Fruit fly (Drosophila melanogaster) whole organism, embryonic: ENCODE data around the gene CG10948.

Experiments
- Atf6 ChIP-seq: fragments of 200-800 bp; sonication (Bioruptor generic); IDR thresholded peaks from 2 replicates; pipeline ENCODE4 v1.3.6; 2022; ENCODE audit warnings: missing biosample characterization, missing genetic modification characterization
- Bgb ChIP-seq: fragments of 200-800 bp; sonication (Bioruptor generic); IDR thresholded peaks from 2 replicates; pipeline ENCODE4 v1.3.6; 2022; ENCODE audit warnings: missing biosample characterization, missing genetic modification characterization; ENCODE audit not compliant: partially characterized antibody
- CG10654 ChIP-seq: fragments of 200-800 bp; sonication (Bioruptor generic); optimal IDR thresholded peaks from 2 replicates; lab custom pipeline; 2016; ENCODE audit warnings: missing biosample characterization, missing genetic modification characterization
- CG10979 ChIP-seq: fragments of 200-800 bp; sonication (Bioruptor generic); optimal IDR thresholded peaks from 2 replicates; lab custom pipeline; 2018; ENCODE audit warnings: missing biosample characterization, mild to moderate bottlenecking, missing genetic modification characterization, moderate library complexity
- CG12155 ChIP-seq: fragments of 200-800 bp; sonication (Bioruptor generic); optimal IDR thresholded peaks from 3 replicates; lab custom pipeline; 2016; ENCODE audit warnings: missing biosample characterization, missing genetic modification characterization
- CG12769 ChIP-seq: fragments of 200-800 bp; sonication (Bioruptor generic); optimal IDR thresholded peaks from 2 replicates; lab custom pipeline; 2019; ENCODE audit warnings: missing biosample characterization, mild to moderate bottlenecking, missing genetic modification characterization, moderate library complexity
- CG13775 ChIP-seq: fragments of 200-800 bp; sonication (Bioruptor generic); optimal IDR thresholded peaks from 3 replicates; lab custom pipeline; 2017; ENCODE audit warnings: missing biosample characterization, mild to moderate bottlenecking, missing genetic modification characterization
- CG13894 ChIP-seq: fragments of 200-800 bp; sonication (Bioruptor generic); optimal IDR thresholded peaks from 3 replicates; lab custom pipeline; 2018; ENCODE audit warnings: missing biosample characterization, mild to moderate bottlenecking, missing genetic modification characterization, moderate library complexity
- CG14014 ChIP-seq: fragments of 200-800 bp; sonication (Bioruptor generic); IDR thresholded peaks from 2 replicates; pipeline ENCODE4 v1.3.6; 2022; ENCODE audit warnings: missing biosample characterization, missing genetic modification characterization
- CG1529 ChIP-seq: fragments of 200-800 bp; sonication (Bioruptor generic); optimal IDR thresholded peaks from 3 replicates; lab custom pipeline; 2018; ENCODE audit warnings: missing biosample characterization, missing genetic modification characterization
- CG1647 ChIP-seq: fragments of 200-800 bp; sonication (Bioruptor generic); optimal IDR thresholded peaks from 3 replicates; lab custom pipeline; 2016; ENCODE audit warnings: missing biosample characterization, missing genetic modification characterization
- CG16813 ChIP-seq: fragments of 200-800 bp; sonication (Bioruptor generic); IDR thresholded peaks from 3 replicates; pipeline ENCODE4 v1.3.6; 2022; ENCODE audit warnings: missing biosample characterization, missing genetic modification characterization; ENCODE audit not compliant: partially characterized antibody
- CG1832 ChIP-seq: fragments of 200-800 bp; sonication (Bioruptor generic); optimal IDR thresholded peaks from 2 replicates; lab custom pipeline; 2017; ENCODE audit warnings: missing biosample characterization, mild to moderate bottlenecking, missing genetic modification characterization, inconsistent platforms
- CG2875 ChIP-seq: fragments of 200-800 bp; sonication (Bioruptor generic); optimal IDR thresholded peaks from 2 replicates; lab custom pipeline; 2017; ENCODE audit warnings: missing biosample characterization, mild to moderate bottlenecking, missing genetic modification characterization, missing genetic modification reagents
- CG31388 ChIP-seq: fragments of 200-800 bp; sonication (Bioruptor generic); optimal IDR thresholded peaks from 2 replicates; lab custom pipeline; 2016; ENCODE audit warnings: missing biosample characterization, missing genetic modification characterization
- CG42726 ChIP-seq: fragments of 200-800 bp; sonication (Bioruptor generic); IDR thresholded peaks from 2 replicates; pipeline ENCODE4 v1.3.6; 2022; ENCODE audit warnings: missing biosample characterization, missing genetic modification characterization; ENCODE audit not compliant: partially characterized antibody
- CG4707 ChIP-seq: fragments of 200-800 bp; sonication (Bioruptor generic); optimal IDR thresholded peaks from 2 replicates; lab custom pipeline; 2018; ENCODE audit warnings: missing biosample characterization, mild to moderate bottlenecking, missing genetic modification characterization, moderate library complexity
- CG6254 ChIP-seq: fragments of 200-800 bp; sonication (Bioruptor generic); optimal IDR thresholded peaks from 3 replicates; lab custom pipeline; 2017; ENCODE audit warnings: mild to moderate bottlenecking, missing biosample characterization, missing genetic modification reagents, missing genetic modification characterization
- CG6765 ChIP-seq: fragments of 200-800 bp; sonication (Bioruptor generic); optimal IDR thresholded peaks from 3 replicates; lab custom pipeline; 2017; ENCODE audit warnings: missing biosample characterization, mild to moderate bottlenecking, missing genetic modification characterization
- CG7786 ChIP-seq: fragments of 200-800 bp; sonication (Bioruptor generic); optimal IDR thresholded peaks from 2 replicates; lab custom pipeline; 2016; ENCODE audit warnings: missing biosample characterization, missing genetic modification characterization
- CG8290 ChIP-seq, 3 experiments: fragments of 200-800 bp; sonication (Bioruptor generic); optimal IDR thresholded peaks; 2 replicates each; lab custom pipeline; 2016 to 2019; ENCODE audit warnings: missing biosample characterization in 3 of 3, missing genetic modification characterization in 3 of 3, mild to moderate bottlenecking in 2 of 3, moderate library complexity in 1 of 3
- CG8388 ChIP-seq: fragments of 200-800 bp; sonication (Bioruptor generic); optimal IDR thresholded peaks from 2 replicates; lab custom pipeline; 2019; ENCODE audit warnings: missing biosample characterization, mild to moderate bottlenecking, missing genetic modification characterization, moderate library complexity
- Chrac-16 ChIP-seq: fragments of 200-800 bp; sonication (Bioruptor generic); optimal IDR thresholded peaks from 3 replicates; lab custom pipeline; 2016; ENCODE audit warnings: missing biosample characterization, missing genetic modification characterization
- HHEX ChIP-seq: fragments of 200-800 bp; sonication (Bioruptor generic); optimal IDR thresholded peaks from 3 replicates; lab custom pipeline; 2017; ENCODE audit warnings: missing biosample characterization, mild to moderate bottlenecking, missing genetic modification characterization, missing genetic modification reagents
- Hand ChIP-seq: fragments of 200-800 bp; sonication (Bioruptor generic); optimal IDR thresholded peaks from 2 replicates; lab custom pipeline; 2017; ENCODE audit warnings: mild to moderate bottlenecking, missing biosample characterization, missing genetic modification reagents, missing genetic modification characterization
- Hr3 ChIP-seq: fragments of 200-800 bp; sonication (Bioruptor generic); optimal IDR thresholded peaks from 3 replicates; lab custom pipeline; 2016; ENCODE audit warnings: missing biosample characterization, missing genetic modification characterization
- Nf-YA ChIP-seq: fragments of 200-800 bp; sonication (Bioruptor generic); IDR thresholded peaks from 2 replicates; pipeline ENCODE4 v1.3.6; 2022; ENCODE audit warnings: missing biosample characterization, missing genetic modification characterization
- TFAM ChIP-seq: fragments of 200-800 bp; sonication (Bioruptor generic); optimal IDR thresholded peaks from 2 replicates; lab custom pipeline; 2017; ENCODE audit warnings: missing biosample characterization, missing genetic modification characterization, inconsistent platforms
- ab ChIP-seq: fragments of 200-800 bp; sonication (Bioruptor generic); optimal IDR thresholded peaks from 2 replicates; lab custom pipeline; 2016; ENCODE audit warnings: missing biosample characterization, missing genetic modification characterization
- abd-A ChIP-seq: fragments of 200-800 bp; sonication (Bioruptor generic); optimal IDR thresholded peaks from 3 replicates; lab custom pipeline; 2019; ENCODE audit warnings: missing biosample characterization, mild to moderate bottlenecking, missing genetic modification characterization, moderate library complexity
- ase ChIP-seq: fragments of 200-800 bp; sonication (Bioruptor generic); IDR thresholded peaks from 3 replicates; pipeline ENCODE4 v1.3.6; 2022; ENCODE audit warnings: missing biosample characterization, missing genetic modification characterization
- cg ChIP-seq: fragments of 200-800 bp; sonication (Bioruptor generic); optimal IDR thresholded peaks from 3 replicates; lab custom pipeline; 2019; ENCODE audit warnings: missing biosample characterization, mild to moderate bottlenecking, missing genetic modification characterization, moderate library complexity
- ewg ChIP-seq: fragments of 200-800 bp; sonication (Bioruptor generic); optimal IDR thresholded peaks from 3 replicates; lab custom pipeline; 2017; ENCODE audit warnings: mild to moderate bottlenecking, missing biosample characterization, missing genetic modification reagents, missing genetic modification characterization
- ind ChIP-seq: fragments of 200-800 bp; sonication (Bioruptor generic); optimal IDR thresholded peaks from 3 replicates; lab custom pipeline; 2016; ENCODE audit warnings: missing biosample characterization, missing genetic modification characterization
- knrl ChIP-seq: fragments of 200-800 bp; sonication (Bioruptor generic); IDR thresholded peaks from 3 replicates; pipeline ENCODE4 v1.3.6; 2022; ENCODE audit warnings: missing biosample characterization, missing genetic modification characterization; ENCODE audit not compliant: partially characterized antibody
- nmo ChIP-seq: fragments of 200-800 bp; sonication (Bioruptor generic); optimal IDR thresholded peaks from 2 replicates; lab custom pipeline; 2018; ENCODE audit warnings: missing biosample characterization, mild to moderate bottlenecking, missing genetic modification characterization, moderate library complexity
- onecut ChIP-seq: fragments of 200-800 bp; sonication (Bioruptor generic); IDR thresholded peaks from 2 replicates; pipeline ENCODE4 v1.3.6; 2022; ENCODE audit warnings: missing biosample characterization, missing genetic modification characterization
- pfk ChIP-seq: fragments of 200-800 bp; sonication (Bioruptor generic); optimal IDR thresholded peaks from 2 replicates; lab custom pipeline; 2018; ENCODE audit warnings: missing biosample characterization, mild to moderate bottlenecking, missing genetic modification characterization, moderate library complexity
- pita ChIP-seq: fragments of 200-800 bp; sonication (Bioruptor generic); optimal IDR thresholded peaks from 2 replicates; lab custom pipeline; 2017; ENCODE audit warnings: missing biosample characterization, mild to moderate bottlenecking, missing genetic modification characterization
- pum ChIP-seq: fragments of 200-800 bp; sonication (Bioruptor generic); optimal IDR thresholded peaks from 2 replicates; lab custom pipeline; 2016; ENCODE audit warnings: missing biosample characterization, missing genetic modification characterization
- ranshi ChIP-seq: fragments of 200-800 bp; sonication (Bioruptor generic); IDR thresholded peaks from 2 replicates; pipeline ENCODE4 v1.3.6; 2022; ENCODE audit warnings: missing biosample characterization, missing genetic modification characterization
- scrt ChIP-seq: fragments of 200-800 bp; sonication (Bioruptor generic); optimal IDR thresholded peaks from 2 replicates; lab custom pipeline; 2018; ENCODE audit warnings: missing biosample characterization, mild to moderate bottlenecking, missing genetic modification characterization, moderate library complexity
- slou ChIP-seq: fragments of 200-800 bp; sonication (Bioruptor generic); optimal IDR thresholded peaks from 3 replicates; lab custom pipeline; 2016; ENCODE audit warnings: missing biosample characterization, missing genetic modification characterization

CG10948 gene

DNA sequence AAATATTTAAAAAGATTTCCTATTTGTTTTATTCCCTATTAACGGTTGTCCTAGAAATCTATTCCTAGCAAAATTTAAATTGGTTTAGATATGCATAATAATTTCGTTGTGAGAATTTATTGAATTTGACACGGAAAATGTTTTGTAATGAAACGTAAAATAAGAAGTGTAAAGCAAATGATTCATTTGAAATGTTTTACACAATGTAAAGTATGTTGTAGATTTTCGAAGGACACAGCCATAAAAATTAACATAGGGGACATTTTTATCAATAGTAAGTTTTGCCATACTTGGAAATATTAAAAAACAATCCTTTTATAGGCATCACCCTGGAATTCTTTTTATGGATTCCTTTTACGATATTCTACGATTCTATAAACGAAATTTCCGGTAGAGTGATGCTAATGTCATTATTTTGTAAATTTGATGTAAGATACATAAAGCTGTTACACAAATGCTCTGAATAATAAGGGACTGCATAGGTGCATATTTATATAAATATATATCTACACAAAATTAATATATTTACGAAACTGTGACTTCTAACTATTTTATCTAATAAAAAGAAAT lies 7.7 kb upstream of the CG10948 start (continued):
- TF ChIP-seq knrl (GFP tag; lab: Robert Waterston, UW), result 0 out of 3 replicates have a peak, but pooled peaks have one; percentile 19
- peak; percentile 57; the same call in 2 of the 3 replicates for TF ChIP-seq CG16813

DNA sequence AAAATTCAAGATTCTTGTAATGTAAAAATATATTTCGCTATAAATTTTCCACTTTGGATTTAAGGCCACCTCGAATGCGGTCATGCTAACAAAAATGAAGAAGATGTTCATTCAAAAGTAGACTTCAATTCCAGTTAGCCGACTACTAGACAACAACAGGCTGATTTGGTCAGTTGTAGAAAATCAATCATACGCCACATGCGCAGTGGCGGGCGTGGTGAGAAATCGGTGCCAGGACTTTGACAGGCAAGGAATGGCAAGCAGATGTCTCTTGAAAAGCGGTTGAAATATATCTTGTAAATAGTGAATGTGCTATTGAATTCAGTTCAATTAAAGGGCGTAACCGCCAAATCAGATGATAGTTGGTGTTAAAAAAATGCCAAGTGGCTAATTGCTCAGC lies 3.5 kb upstream of the CG10948 start, which contains the start of gene Ent3:
Gene Ent3, plus strand, starts transcription at position 224 of the 400 bp plus-strand sequence.
- TF ChIP-seq slou (GFP tag; lab: Kevin White, UChicago) (no peak), scrt (GFP tag; lab: Kevin White, UChicago) (peak; percentile 59), onecut (GFP tag; lab: Robert Waterston, UW) (peak; percentile 93), ewg (GFP tag; lab: Kevin White, UChicago) (peak; percentile 71)

DNA sequence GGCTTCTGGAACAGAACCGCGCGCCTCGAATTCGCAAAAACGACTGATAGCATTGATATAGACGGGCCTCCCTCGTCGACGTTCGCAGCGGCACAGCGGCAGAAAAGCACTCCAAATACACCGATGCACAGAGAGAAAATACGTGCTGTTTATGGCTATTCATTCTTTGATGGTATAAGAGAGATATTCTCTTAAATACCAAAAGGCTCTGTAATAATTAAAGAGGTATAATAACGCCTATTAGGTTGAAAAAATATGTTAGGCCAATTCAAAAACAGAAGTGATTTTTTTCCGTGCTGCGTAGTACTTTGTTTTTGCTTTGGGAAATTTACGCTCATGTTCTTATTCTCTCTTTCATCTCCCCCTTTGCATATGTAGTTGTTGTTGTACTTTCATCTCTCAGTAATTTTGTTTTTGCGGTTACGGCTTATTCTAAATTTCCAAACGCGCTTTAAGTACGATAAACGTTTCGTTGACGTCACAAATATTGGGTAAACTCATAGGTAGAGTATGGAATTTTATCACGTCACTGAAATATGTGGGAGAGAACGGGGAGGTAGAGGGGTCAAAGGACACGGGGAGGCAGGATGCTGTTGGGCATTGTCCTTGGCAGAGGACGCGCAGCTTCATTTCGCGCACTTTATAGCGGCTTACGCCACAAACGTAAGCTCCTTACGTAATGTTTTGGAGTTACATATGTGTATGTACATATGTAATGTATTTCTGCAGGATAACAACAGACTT lies 6.7 kb downstream of the CG10948 start, which contains the start of gene nebu:
Gene nebu, minus strand, starts transcription at position 51 of the 744 bp plus-strand sequence.
- TF ChIP-seq nmo, result peak; percentile 88
- TF ChIP-seq CG12769 (tag; lab: Kevin White, UChicago), result peak; percentile 98
- peak; percentile 94 for TF ChIP-seq CG6765 (GFP tag; lab: Kevin White, UChicago)
- TF ChIP-seq CG2875 (GFP tag; lab: Kevin White, UChicago), result peak; percentile 82
- peak; percentile 85 for TF ChIP-seq CG6254 (GFP tag; lab: Kevin White, UChicago)
- TF ChIP-seq HHEX, result peak; percentile 97
- peak; percentile 98 for TF ChIP-seq CG14014 (GFP tag; lab: Robert Waterston, UW)
- TF ChIP-seq ab (GFP tag; lab: Kevin White, UChicago), result peak; percentile 95
- TF ChIP-seq Hr3 (GFP tag; lab: Kevin White, UChicago), result peak; percentile 93
- no peak for TF ChIP-seq cg (GFP tag; lab: Kevin White, UChicago)
- TF ChIP-seq CG8290 (GFP tag; optimal IDR thresholded peaks at IDR 0.05; lab: Kevin White, UChicago), result peak; percentile 26
- TF ChIP-seq CG8290 (tag; optimal IDR thresholded peaks at IDR 0.05; lab: Kevin White, UChicago), result peak in 1 of 2 experiments; percentile 98
- TF ChIP-seq CG1832 (GFP tag; lab: Kevin White, UChicago), result no peak
- TF ChIP-seq Chrac-16 (GFP tag; lab: Kevin White, UChicago), result peak; percentile 93
- peak; percentile 84 for TF ChIP-seq CG8388 (GFP tag; lab: Kevin White, UChicago)
- TF ChIP-seq CG12155, result peak; percentile 96
- peak; percentile 97 for TF ChIP-seq Hand (GFP tag; lab: Kevin White, UChicago)
- TF ChIP-seq CG10654 (GFP tag; lab: Kevin White, UChicago), result peak; percentile 93
- TF ChIP-seq abd-A (tag; lab: Kevin White, UChicago), result peak; percentile 90
- peak; percentile 99 for TF ChIP-seq Atf6 (GFP tag; lab: Robert Waterston, UW)
- TF ChIP-seq CG1529, result peak; percentile 82
- TF ChIP-seq CG1647 (GFP tag; lab: Kevin White, UChicago), result peak; percentile 95
- TF ChIP-seq CG13775, result peak; percentile 94
- TF ChIP-seq ase (GFP tag; lab: Robert Waterston, UW), result peak; percentile 94; the same call in 2 of the 3 replicates
- no peak for TF ChIP-seq CG42726 (GFP tag; lab: Robert Waterston, UW)
- peak; percentile 86 for TF ChIP-seq CG10979
- peak; percentile 91 for TF ChIP-seq CG31388 (GFP tag; lab: Kevin White, UChicago)
- TF ChIP-seq CG13894 (tag; lab: Kevin White, UChicago), result peak; percentile 98
- TF ChIP-seq CG7786 (GFP tag; lab: Kevin White, UChicago), result peak; percentile 99
- no peak for TF ChIP-seq pfk
- peak; percentile 93 for TF ChIP-seq Nf-YA (GFP tag; lab: Robert Waterston, UW)
- no peak; the same call in 1 of the 2 replicates for TF ChIP-seq Bgb (GFP tag; lab: Robert Waterston, UW)
- peak; percentile 29 for TF ChIP-seq TFAM (GFP tag; lab: Kevin White, UChicago)
- TF ChIP-seq ranshi (GFP tag; lab: Robert Waterston, UW), result peak; percentile 96
- TF ChIP-seq pum (GFP tag; lab: Kevin White, UChicago), result peak; percentile 91
- no peak for TF ChIP-seq pita
- TF ChIP-seq ind (GFP tag; lab: Kevin White, UChicago), result peak; percentile 97
- peak; percentile 62 for TF ChIP-seq CG4707 (GFP tag; lab: Kevin White, UChicago)
